Fruit fly (Drosophila melanogaster) whole organism, wandering third instar larva: Measurements from ENCODE around the gene CenG1A.

ENCODE experiments used
- CG9705 ChIP-seq: fragments of 200-800 bp; sonication (Bioruptor generic); optimal IDR thresholded peaks from 2 replicates; lab custom pipeline; 2018; ENCODE audit warnings: missing biosample characterization, mild to moderate bottlenecking, missing genetic modification characterization
- CrebA ChIP-seq: fragments of 200-800 bp; sonication (Bioruptor generic); optimal IDR thresholded peaks from 2 replicates; lab custom pipeline; 2016; ENCODE audit warnings: missing biosample characterization, mild to moderate bottlenecking, missing genetic modification characterization, borderline replicate concordance
- Hnf4 ChIP-seq: fragments of 200-800 bp; sonication (Bioruptor generic); optimal IDR thresholded peaks from 2 replicates; lab custom pipeline; 2016; ENCODE audit warnings: missing biosample characterization, mild to moderate bottlenecking, missing genetic modification characterization
- Hr78 ChIP-seq: fragments of >200 bp; optimal IDR thresholded peaks from 2 replicates; lab custom pipeline; 2017; ENCODE audit warnings: missing biosample characterization, missing genetic modification characterization
- Hr83 ChIP-seq: fragments of 200-300 bp; sonication (Bioruptor generic); optimal IDR thresholded peaks from 2 replicates; lab custom pipeline; 2016; ENCODE audit warnings: missing biosample characterization, mild to moderate bottlenecking, missing genetic modification characterization, moderate library complexity; ENCODE audit not compliant: poor library complexity, severe bottlenecking
- Myc ChIP-seq: fragments of >200 bp; optimal IDR thresholded peaks from 2 replicates; lab custom pipeline; 2017
- br ChIP-seq: fragments of 200-800 bp; sonication (Bioruptor generic); optimal IDR thresholded peaks from 2 replicates; lab custom pipeline; 2016; ENCODE audit warnings: missing biosample characterization, missing genetic modification characterization
- dmrt93B ChIP-seq: fragments of 200-800 bp; sonication (Bioruptor generic); optimal IDR thresholded peaks from 2 replicates; lab custom pipeline; 2018; ENCODE audit warnings: missing biosample characterization, mild to moderate bottlenecking, missing genetic modification characterization
- ey ChIP-seq: fragments of 200-800 bp; sonication (Bioruptor generic); optimal IDR thresholded peaks from 2 replicates; lab custom pipeline; 2016; ENCODE audit warnings: missing biosample characterization, missing genetic modification characterization
- lola ChIP-seq: fragments of >200 bp; optimal IDR thresholded peaks from 2 replicates; lab custom pipeline; 2017; ENCODE audit warnings: missing biosample characterization, missing genetic modification characterization
- pan ChIP-seq: fragments of >200 bp; optimal IDR thresholded peaks from 2 replicates; lab custom pipeline; 2017
- psq ChIP-seq: fragments of 200-800 bp; sonication (Bioruptor generic); optimal IDR thresholded peaks from 3 replicates; lab custom pipeline; 2017; ENCODE audit warnings: missing biosample characterization, mild to moderate bottlenecking, missing genetic modification characterization, moderate library complexity
- sage ChIP-seq: fragments of 200-800 bp; sonication (Bioruptor generic); optimal IDR thresholded peaks from 2 replicates; lab custom pipeline; 2016; ENCODE audit warnings: missing biosample characterization, mild to moderate bottlenecking, missing genetic modification characterization
- usp ChIP-seq: fragments of >200 bp; optimal IDR thresholded peaks from 2 replicates; lab custom pipeline; 2017; ENCODE audit warnings: missing biosample characterization, missing genetic modification characterization

- no peak for TF ChIP-seq Hr78 (GFP tag; lab: Kevin White, UChicago)
- TF ChIP-seq usp (GFP tag; lab: Kevin White, UChicago), result no peak
- no peak for TF ChIP-seq Myc (lab: Kevin White, UChicago)
- TF ChIP-seq Hnf4, result no peak
- TF ChIP-seq dmrt93B (GFP tag; lab: Kevin White, UChicago), result no peak
- TF ChIP-seq lola (GFP tag; lab: Kevin White, UChicago), result no peak
- no peak for TF ChIP-seq pan (lab: Kevin White, UChicago)
- TF ChIP-seq ey (GFP tag; lab: Kevin White, UChicago), result no peak
- TF ChIP-seq psq, result no peak
- no peak for TF ChIP-seq CG9705 (GFP tag; lab: Kevin White, UChicago)
- no peak for TF ChIP-seq br (GFP tag; lab: Kevin White, UChicago)
- no peak for TF ChIP-seq CrebA (GFP tag; lab: Kevin White, UChicago)
- TF ChIP-seq Hr83 (GFP tag; lab: Kevin White, UChicago), result no peak
- no peak for TF ChIP-seq sage
Measured at dm6 chr2L:13820948-13821347, 14.4 kb upstream of the CenG1A start, which contains the start of gene b.
